Fruit fly (Drosophila melanogaster): ENCODE measurements around the gene CG31342.
A peak's percentile ranks its signal among the peaks of the same experiment; 100 is the strongest.

CG31342 gene

DNA sequence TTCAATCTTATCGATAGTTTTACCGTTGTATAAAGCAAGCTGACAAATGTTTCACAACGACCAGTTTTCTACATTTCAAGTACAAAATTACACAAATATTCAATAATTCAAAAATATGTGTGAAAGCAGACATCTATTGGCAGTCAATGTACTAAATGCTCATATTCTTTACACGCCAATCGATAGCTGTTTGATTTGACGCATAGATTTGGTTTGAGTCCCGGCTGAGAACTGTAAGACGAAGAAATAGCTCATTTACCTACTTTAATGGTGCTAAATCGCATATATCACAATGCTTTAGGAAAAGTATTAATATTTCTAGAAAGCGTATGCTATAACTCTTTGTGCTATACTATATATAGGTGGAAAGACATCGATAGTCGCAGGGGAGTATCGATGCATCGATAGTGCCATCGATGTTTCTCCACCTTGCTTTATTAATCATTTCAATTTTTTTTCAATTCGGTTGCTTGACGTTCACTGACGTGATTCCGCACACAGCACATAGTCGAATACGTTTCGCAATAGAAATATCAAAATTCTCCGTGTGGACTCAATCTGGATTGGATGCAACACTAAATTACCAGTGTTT, 5.1 kb upstream of the CG31342 start, which contains the start of gene Paip2 (continued):
- TF ChIP-seq ato (GFP tag; IDR thresholded peaks at IDR 0.05; ENCODE audit: partially characterized antibody): peak; percentile 93
- peak; percentile 8 for TF ChIP-seq Hr3 (GFP tag; optimal IDR thresholded peaks at IDR 0.05)
- TF ChIP-seq da (GFP tag; optimal IDR thresholded peaks at IDR 0.05): no peak
- peak; percentile 100 for TF ChIP-seq BEAF-32 (GFP tag; optimal IDR thresholded peaks at IDR 0.05)
- TF ChIP-seq Dref (GFP tag; IDR thresholded peaks at IDR 0.05): peak; percentile 82
- peak; percentile 11 for TF ChIP-seq CG3163 (GFP tag; optimal IDR thresholded peaks at IDR 0.05)
- peak; percentile 2 to 56 for TF ChIP-seq tll (GFP tag; optimal IDR thresholded peaks at IDR 0.05)
- peak; percentile 15 for TF ChIP-seq grau (tag; optimal IDR thresholded peaks at IDR 0.05)
- no peak for TF ChIP-seq disco-r (GFP tag; optimal IDR thresholded peaks at IDR 0.05)
- TF ChIP-seq Trl (optimal IDR thresholded peaks at IDR 0.05): no peak
- peak; percentile 28 for TF ChIP-seq Trl (GFP tag; optimal IDR thresholded peaks at IDR 0.05)
- peak; percentile 24 for TF ChIP-seq CG12769 (tag; optimal IDR thresholded peaks at IDR 0.05)
- peak; percentile 77 for TF ChIP-seq CG15601 (tag; optimal IDR thresholded peaks at IDR 0.05)
- TF ChIP-seq CG3847 (GFP tag; IDR thresholded peaks at IDR 0.05): peak; percentile 28
- TF ChIP-seq Jarid2 (GFP tag; optimal IDR thresholded peaks at IDR 0.05): peak; percentile 2
- TF ChIP-seq CG31441 (GFP tag; IDR thresholded peaks at IDR 0.05): 0 out of 2 replicates have a peak, but pooled peaks have one; percentile 19
- TF ChIP-seq CG13287 (GFP tag; IDR thresholded peaks at IDR 0.05; ENCODE audit: partially characterized antibody): peak; percentile 98
- TF ChIP-seq CG1792 (GFP tag; optimal IDR thresholded peaks at IDR 0.05): peak; percentile 3
- peak; percentile 98 for TF ChIP-seq nerfin-2 (GFP tag; IDR thresholded peaks at IDR 0.05; ENCODE audit: partially characterized antibody)
- TF ChIP-seq CG33213 (GFP tag; optimal IDR thresholded peaks at IDR 0.05): peak; percentile 6
- TF ChIP-seq CG31365 (tag; optimal IDR thresholded peaks at IDR 0.05): peak; percentile 3
- 0 out of 2 replicates have a peak, but pooled peaks have one; percentile 6 for TF ChIP-seq vvl (GFP tag; IDR thresholded peaks at IDR 0.05)
- TF ChIP-seq inv (GFP tag; IDR thresholded peaks at IDR 0.05; ENCODE audit: partially characterized antibody): peak; percentile 98
- no peak for TF ChIP-seq CG8290 (GFP tag; optimal IDR thresholded peaks at IDR 0.05)
- peak in 1 of 2 experiments; percentile 38 for TF ChIP-seq CG8290 (tag; optimal IDR thresholded peaks at IDR 0.05)
- TF ChIP-seq caup (GFP tag; optimal IDR thresholded peaks at IDR 0.05; ENCODE audit: severe bottlenecking): no peak
- no peak for TF ChIP-seq her (GFP tag; optimal IDR thresholded peaks at IDR 0.05)
- peak; percentile 45; the same call in 1 of the 2 replicates for TF ChIP-seq CG6272 (GFP tag; IDR thresholded peaks at IDR 0.05)
- TF ChIP-seq unc-4 (GFP tag; IDR thresholded peaks at IDR 0.05; ENCODE audit: partially characterized antibody): peak; percentile 98
- no peak for TF ChIP-seq CG10654 (GFP tag; optimal IDR thresholded peaks at IDR 0.05)
- peak; percentile 80 for TF ChIP-seq CG14710 (tag; optimal IDR thresholded peaks at IDR 0.05)
- no peak for TF ChIP-seq CG5953 (GFP tag; IDR thresholded peaks at IDR 0.05)
- TF ChIP-seq otp (GFP tag; IDR thresholded peaks at IDR 0.05): no peak
- peak; percentile 9 for TF ChIP-seq CG12155 (GFP tag; optimal IDR thresholded peaks at IDR 0.05)
- TF ChIP-seq hkb (optimal IDR thresholded peaks at IDR 0.05): no peak
- TF ChIP-seq hkb (GFP tag; IDR thresholded peaks at IDR 0.05): 0 out of 2 replicates have a peak, but pooled peaks have one; percentile 25
- no peak for TF ChIP-seq dan (GFP tag; IDR thresholded peaks at IDR 0.05)
- no peak for TF ChIP-seq CG1647 (GFP tag; optimal IDR thresholded peaks at IDR 0.05)
- peak; percentile 99 for TF ChIP-seq chinmo (GFP tag; IDR thresholded peaks at IDR 0.05; ENCODE audit: partially characterized antibody)
- no peak for TF ChIP-seq ttk (GFP tag; IDR thresholded peaks at IDR 0.05)
- no peak for TF ChIP-seq chif (GFP tag; optimal IDR thresholded peaks at IDR 0.05)
- peak; percentile 97 for TF ChIP-seq CG6791 (GFP tag; IDR thresholded peaks at IDR 0.05; ENCODE audit: partially characterized antibody)
- TF ChIP-seq row (GFP tag; IDR thresholded peaks at IDR 0.05): 0 out of 3 replicates have a peak, but pooled peaks have one; percentile 21
- peak; percentile 90 for TF ChIP-seq Med (GFP tag)
- peak; percentile 71 for TF ChIP-seq CG10267 (tag; optimal IDR thresholded peaks at IDR 0.05)
- TF ChIP-seq CG8924 (tag; optimal IDR thresholded peaks at IDR 0.05): peak; percentile 38
- TF ChIP-seq CG13894 (tag; optimal IDR thresholded peaks at IDR 0.05): peak; percentile 21
- no peak for TF ChIP-seq CG10321 (GFP tag; IDR thresholded peaks at IDR 0.05)
- TF ChIP-seq Opbp (GFP tag; IDR thresholded peaks at IDR 0.05; ENCODE audit: partially characterized antibody): peak; percentile 96
